Worm (Caenorhabditis elegans) whole organism, L4 larva: ENCODE results near the gene F40F8.4.

Experiments
- F37D6.2 ChIP-seq: sonication (generic microtip); optimal IDR thresholded peaks from 2 replicates; lab custom pipeline; 2016; ENCODE audit warnings: mild to moderate bottlenecking, missing genetic modification characterization, missing compliant biosample characterization
- F44E2.7 ChIP-seq: fragments of 200-800 bp; sonication (Bioruptor generic); IDR thresholded peaks from 2 replicates; pipeline ENCODE4 v2.1.2; 2022; ENCODE audit warnings: missing genetic modification characterization, missing compliant biosample characterization
- F49E8.2 ChIP-seq: sonication (generic microtip); optimal IDR thresholded peaks from 2 replicates; lab custom pipeline; 2016; ENCODE audit warnings: missing compliant biosample characterization, mild to moderate bottlenecking, missing genetic modification characterization, borderline replicate concordance
- R02D3.7 ChIP-seq: fragments of 150-350 bp; sonication (generic microtip); optimal IDR thresholded peaks from 3 replicates; lab custom pipeline; 2014; ENCODE audit warnings: missing biosample characterization, missing genetic modification characterization
- T20F7.1 ChIP-seq: fragments of 200-800 bp; sonication (Bioruptor generic); optimal IDR thresholded peaks from 2 replicates; lab custom pipeline; 2018; ENCODE audit warnings: mild to moderate bottlenecking, missing genetic modification characterization, missing compliant biosample characterization
- T26A8.4 ChIP-seq: fragments of 200-800 bp; sonication (Bioruptor generic); IDR thresholded peaks from 2 replicates; pipeline ENCODE4 v1.3.6; 2022; ENCODE audit warnings: missing genetic modification characterization, missing compliant biosample characterization
- Y48G9A.11 ChIP-seq: fragments of 200-800 bp; sonication (Bioruptor generic); IDR thresholded peaks from 2 replicates; pipeline ENCODE4 v1.3.6; 2022; ENCODE audit warnings: missing genetic modification reagents, missing genetic modification characterization, missing compliant biosample characterization
- ZK337.2 ChIP-seq: fragments of 200-800 bp; sonication (Bioruptor generic); IDR thresholded peaks from 2 replicates; pipeline ENCODE4 v1.3.6; 2022; ENCODE audit warnings: missing genetic modification reagents, missing genetic modification characterization, missing compliant biosample characterization
- ZK546.5 ChIP-seq, 2 experiments: sonication (generic microtip); optimal IDR thresholded peaks; 2 replicates each; lab custom pipeline; 2017; ENCODE audit warnings: missing biosample characterization in 2 of 2, missing genetic modification characterization in 2 of 2
- ceh-28 ChIP-seq: fragments of 150-350 bp; optimal IDR thresholded peaks from 2 replicates; lab custom pipeline; 2014; ENCODE audit warnings: missing biosample characterization, missing genetic modification reagents, missing genetic modification characterization
- ceh-44 ChIP-seq: fragments of 200-800 bp; sonication (Bioruptor generic); IDR thresholded peaks from 2 replicates; pipeline ENCODE4 v1.3.6; 2022; ENCODE audit warnings: missing genetic modification reagents, missing genetic modification characterization, missing compliant biosample characterization
- ceh-62 ChIP-seq: sonication (generic microtip); optimal IDR thresholded peaks from 2 replicates; lab custom pipeline; 2017; ENCODE audit warnings: missing biosample characterization, missing genetic modification characterization
- cey-2 ChIP-seq: sonication (generic microtip); optimal IDR thresholded peaks from 3 replicates; lab custom pipeline; 2017; ENCODE audit warnings: missing genetic modification characterization, mild to moderate bottlenecking, missing compliant biosample characterization, antibody characterized with exemption, borderline replicate concordance; ENCODE audit not compliant: insufficient read depth
- daf-12 ChIP-seq: fragments of 150-350 bp; optimal IDR thresholded peaks from 2 replicates; lab custom pipeline; 2014; ENCODE audit warnings: missing biosample characterization, missing genetic modification reagents, missing genetic modification characterization
- daf-16 ChIP-seq, 3 experiments: sonication (generic microtip); optimal IDR thresholded peaks; 2 replicates each; lab custom pipeline; 2016 to 2017; ENCODE audit warnings: missing genetic modification characterization in 3 of 3, missing genetic modification reagents in 3 of 3, mild to moderate bottlenecking in 2 of 3, missing compliant biosample characterization in 2 of 3, missing biosample characterization in 1 of 3, moderate library complexity in 1 of 3
- daf-8 ChIP-seq: fragments of 200-800 bp; sonication (Bioruptor generic); IDR thresholded peaks from 2 replicates; pipeline ENCODE4 v1.3.6; 2022; ENCODE audit warnings: missing genetic modification characterization, missing compliant biosample characterization
- dmd-6 ChIP-seq: fragments of 200-800 bp; sonication (Bioruptor generic); IDR thresholded peaks from 2 replicates; pipeline ENCODE4 v1.3.6; 2022; ENCODE audit warnings: missing genetic modification reagents, missing genetic modification characterization, missing compliant biosample characterization
- dmd-9 ChIP-seq: fragments of 200-800 bp; sonication (Bioruptor generic); IDR thresholded peaks from 2 replicates; pipeline ENCODE4 v1.3.6; 2022; ENCODE audit warnings: missing genetic modification reagents, missing genetic modification characterization, missing compliant biosample characterization
- dpl-1 ChIP-seq: fragments of 150-350 bp; optimal IDR thresholded peaks from 2 replicates; lab custom pipeline; 2014; ENCODE audit warnings: missing biosample characterization, missing genetic modification reagents, missing genetic modification characterization
- duxl-1 ChIP-seq: sonication (generic microtip); optimal IDR thresholded peaks from 2 replicates; lab custom pipeline; 2016; ENCODE audit warnings: mild to moderate bottlenecking, missing genetic modification characterization, moderate library complexity, missing compliant biosample characterization; ENCODE audit not compliant: poor library complexity
- dve-1 ChIP-seq: sonication (generic microtip); optimal IDR thresholded peaks from 2 replicates; lab custom pipeline; 2017; ENCODE audit warnings: antibody characterized with exemption, mild to moderate bottlenecking, missing genetic modification characterization, missing compliant biosample characterization; ENCODE audit not compliant: insufficient read depth
- fkh-10 ChIP-seq: fragments of 150-350 bp; optimal IDR thresholded peaks from 2 replicates; lab custom pipeline; 2014; ENCODE audit warnings: missing biosample characterization, missing genetic modification reagents, missing genetic modification characterization
- hif-1 ChIP-seq, 2 experiments: sonication (generic microtip); optimal IDR thresholded peaks; 2 replicates each; lab custom pipeline; 2016 to 2017; ENCODE audit warnings: missing compliant biosample characterization in 2 of 2, missing genetic modification characterization in 2 of 2, missing genetic modification reagents in 2 of 2, missing genotype in 2 of 2, mild to moderate bottlenecking in 1 of 2
- lin-13 ChIP-seq: fragments of 150-350 bp; optimal IDR thresholded peaks from 2 replicates; lab custom pipeline; 2014; ENCODE audit warnings: missing biosample characterization, missing genetic modification reagents, missing genetic modification characterization
- lin-15B ChIP-seq: fragments of 150-350 bp; sonication (generic microtip); optimal IDR thresholded peaks from 3 replicates; lab custom pipeline; 2014; ENCODE audit warnings: missing biosample characterization, missing genetic modification characterization
- lin-38 ChIP-seq: fragments of 200-800 bp; sonication (Bioruptor generic); IDR thresholded peaks from 2 replicates; pipeline ENCODE4 v1.3.6; 2022; ENCODE audit warnings: missing genetic modification reagents, missing genetic modification characterization, missing compliant biosample characterization
- madf-5 ChIP-seq, 2 experiments: fragments of 200-800 bp; sonication (Bioruptor generic); IDR thresholded peaks; 2 replicates each; pipeline ENCODE4 v1.3.6; 2022; ENCODE audit warnings: missing compliant biosample characterization in 2 of 2, missing genetic modification characterization in 2 of 2
- mdl-1 ChIP-seq, 2 experiments: fragments of 150-350 bp in 1 of 2; sonication (generic microtip) in 1 of 2; optimal IDR thresholded peaks; 2 replicates each; lab custom pipeline; 2014 to 2017; ENCODE audit warnings: missing biosample characterization in 2 of 2, missing genetic modification characterization in 2 of 2
- mdt-29 ChIP-seq: fragments of 200-800 bp; sonication (Bioruptor generic); IDR thresholded peaks from 2 replicates; pipeline ENCODE4 v1.3.6; 2022; ENCODE audit warnings: missing genetic modification reagents, missing genetic modification characterization, missing compliant biosample characterization
- mxl-2 ChIP-seq: fragments of 200-800 bp; sonication (Bioruptor generic); conservative IDR thresholded peaks from 2 replicates; pipeline ENCODE4 v1.3.6; 2022; ENCODE audit warnings: missing genetic modification reagents, missing genetic modification characterization, missing compliant biosample characterization
- nhr-111 ChIP-seq: fragments of 200-800 bp; sonication (Bioruptor generic); optimal IDR thresholded peaks from 2 replicates; lab custom pipeline; 2018; ENCODE audit warnings: mild to moderate bottlenecking, missing genetic modification characterization, missing compliant biosample characterization
- nhr-28 ChIP-seq: fragments of 150-350 bp; optimal IDR thresholded peaks from 2 replicates; lab custom pipeline; 2014; ENCODE audit warnings: missing biosample characterization, missing genetic modification characterization
- nhr-41 ChIP-seq: fragments of 200-800 bp; sonication (Bioruptor generic); IDR thresholded peaks from 2 replicates; pipeline ENCODE4 v1.3.6; 2022; ENCODE audit warnings: missing genetic modification reagents, missing genetic modification characterization, missing compliant biosample characterization
- nhr-42 ChIP-seq: fragments of 200-800 bp; sonication (Bioruptor generic); IDR thresholded peaks from 2 replicates; pipeline ENCODE4 v1.3.6; 2022; ENCODE audit warnings: missing genetic modification characterization, missing compliant biosample characterization
- nhr-48 ChIP-seq: sonication (generic microtip); optimal IDR thresholded peaks from 2 replicates; lab custom pipeline; 2016; ENCODE audit warnings: mild to moderate bottlenecking, missing genetic modification characterization, missing compliant biosample characterization
- nhr-6 ChIP-seq: fragments of 150-350 bp; optimal IDR thresholded peaks from 2 replicates; lab custom pipeline; 2014; ENCODE audit warnings: missing biosample characterization, missing genetic modification characterization
- nhr-76 ChIP-seq: fragments of 150-350 bp; optimal IDR thresholded peaks from 2 replicates; lab custom pipeline; 2014; ENCODE audit warnings: missing biosample characterization, missing genetic modification characterization
- pha-4 ChIP-seq, 2 experiments: fragments of 150-350 bp in 1 of 2; fragments of 200-800 bp in 1 of 2; sonication (Bioruptor generic) in 1 of 2; IDR thresholded peaks in 1 of 2; optimal IDR thresholded peaks in 1 of 2; 2 replicates each; pipeline versions ENCODE4 v1.3.6 to Lab custom; 2014 to 2022; ENCODE audit warnings: missing genetic modification characterization in 2 of 2, missing genetic modification reagents in 2 of 2, missing biosample characterization in 1 of 2, missing compliant biosample characterization in 1 of 2
- rbr-2 ChIP-seq: sonication (generic microtip); optimal IDR thresholded peaks from 2 replicates; lab custom pipeline; 2016; ENCODE audit warnings: missing genotype, missing genetic modification characterization, missing compliant biosample characterization
- sdz-12 ChIP-seq: fragments of 200-800 bp; sonication (Bioruptor generic); optimal IDR thresholded peaks from 2 replicates; lab custom pipeline; 2018; ENCODE audit warnings: mild to moderate bottlenecking, missing genetic modification characterization, missing compliant biosample characterization
- snpc-1.2 ChIP-seq: fragments of 200-800 bp; sonication (Bioruptor generic); IDR thresholded peaks from 2 replicates; pipeline ENCODE4 v1.3.6; 2022; ENCODE audit warnings: missing genetic modification reagents, missing genetic modification characterization, missing compliant biosample characterization
- snpc-4 ChIP-seq: fragments of 150-350 bp; optimal IDR thresholded peaks from 2 replicates; lab custom pipeline; 2014; ENCODE audit warnings: missing biosample characterization, missing genetic modification characterization
- spr-1 ChIP-seq: sonication (generic microtip); optimal IDR thresholded peaks from 2 replicates; lab custom pipeline; 2016; ENCODE audit warnings: mild to moderate bottlenecking, missing genetic modification characterization, missing compliant biosample characterization
- tra-1 ChIP-seq: fragments of 200-800 bp; sonication (Bioruptor generic); IDR thresholded peaks from 2 replicates; pipeline ENCODE4 v1.3.6; 2022; ENCODE audit warnings: missing genetic modification reagents, missing genetic modification characterization, missing compliant biosample characterization
- unc-130 ChIP-seq: sonication (generic microtip); optimal IDR thresholded peaks from 2 replicates; lab custom pipeline; 2016; ENCODE audit warnings: missing genetic modification reagents, missing genetic modification characterization, missing compliant biosample characterization
- unc-39 ChIP-seq: sonication (generic microtip); optimal IDR thresholded peaks from 2 replicates; lab custom pipeline; 2017; ENCODE audit warnings: missing biosample characterization, missing genetic modification characterization
- zfp-3 ChIP-seq: fragments of 200-800 bp; sonication (Bioruptor generic); conservative IDR thresholded peaks from 2 replicates; pipeline ENCODE4 v1.3.6; 2022; ENCODE audit warnings: missing genetic modification reagents, missing genetic modification characterization, missing compliant biosample characterization
- ztf-11 ChIP-seq: fragments of 150-350 bp; optimal IDR thresholded peaks from 2 replicates; lab custom pipeline; 2014; ENCODE audit warnings: missing biosample characterization, missing genetic modification characterization
- ztf-7 ChIP-seq: fragments of 150-350 bp; optimal IDR thresholded peaks from 2 replicates; lab custom pipeline; 2014; ENCODE audit warnings: missing biosample characterization, missing genetic modification characterization

Gene F40F8.4

ce11 chrII:11157660-11158059, 17.6 kb upstream of the F40F8.4 start:
- no peak for TF ChIP-seq unc-39 (tag; lab: Kevin White, UChicago)
- TF ChIP-seq fkh-10 (GFP tag; lab: Kevin White, UChicago), result no peak
- TF ChIP-seq daf-12, result no peak
- TF ChIP-seq ceh-28, result no peak
- TF ChIP-seq mxl-2 (GFP tag; lab: Robert Waterston, UW), result peak; percentile 72; the same call in 1 of the 2 replicates
- peak; percentile 72; the same call in 1 of the 2 replicates for TF ChIP-seq pha-4 (GFP tag; IDR thresholded peaks at IDR 0.05; lab: Robert Waterston, UW)
- TF ChIP-seq pha-4 (tag; optimal IDR thresholded peaks at IDR 0.05; lab: Kevin White, UChicago), result no peak
- no peak for TF ChIP-seq sdz-12 (GFP tag; lab: Kevin White, UChicago)
- TF ChIP-seq dmd-6 (GFP tag; lab: Robert Waterston, UW), result peak; percentile 73
- no peak for TF ChIP-seq lin-15B (tag; lab: Kevin White, UChicago)
- no peak for TF ChIP-seq daf-8 (GFP tag; lab: Robert Waterston, UW)
- TF ChIP-seq dpl-1 (GFP tag; lab: Kevin White, UChicago), result peak; percentile 20
- no peak for TF ChIP-seq R02D3.7
- TF ChIP-seq mdl-1 (tag; optimal IDR thresholded peaks at IDR 0.05; lab: Kevin White, UChicago), result no peak
- peak; percentile 74 for TF ChIP-seq T26A8.4 (GFP tag; lab: Robert Waterston, UW)
- TF ChIP-seq duxl-1 (tag; lab: Kevin White, UChicago), result peak; percentile 40
- TF ChIP-seq rbr-2 (tag; lab: Kevin White, UChicago), result peak; percentile 56
- TF ChIP-seq mdt-29 (GFP tag; lab: Robert Waterston, UW), result 0 out of 2 replicates have a peak, but pooled peaks have one; percentile 45
- TF ChIP-seq hif-1 (tag; optimal IDR thresholded peaks at IDR 0.05; lab: Kevin White, UChicago), result peak in 1 of 2 experiments; percentile 40
- TF ChIP-seq dve-1 (tag; lab: Kevin White, UChicago), result peak; percentile 38
- no peak for TF ChIP-seq ZK546.5 (tag; optimal IDR thresholded peaks at IDR 0.05; lab: Kevin White, UChicago)
- TF ChIP-seq nhr-28 (tag; lab: Kevin White, UChicago), result peak; percentile 34
- TF ChIP-seq Y48G9A.11 (GFP tag; lab: Robert Waterston, UW), result peak; percentile 65; the same call in 1 of the 2 replicates
- TF ChIP-seq snpc-4 (tag; lab: Kevin White, UChicago), result no peak
- no peak for TF ChIP-seq dmd-9 (GFP tag; lab: Robert Waterston, UW)
- no peak for TF ChIP-seq F37D6.2 (tag; lab: Kevin White, UChicago)
- TF ChIP-seq F49E8.2, result no peak
- TF ChIP-seq nhr-41, result no peak
- no peak for TF ChIP-seq nhr-111 (GFP tag; lab: Kevin White, UChicago)
- no peak for TF ChIP-seq ztf-7 (tag; lab: Kevin White, UChicago)
- no peak for TF ChIP-seq nhr-48 (tag; lab: Kevin White, UChicago)
- TF ChIP-seq spr-1 (tag; lab: Kevin White, UChicago), result no peak
- 0 out of 4 replicates have a peak, but pooled peaks of 1 of the 2 experiments have one; percentile 52 for TF ChIP-seq madf-5 (GFP tag; IDR thresholded peaks at IDR 0.05; lab: Robert Waterston, UW)
- no peak for TF ChIP-seq ceh-62 (tag; lab: Kevin White, UChicago)
- no peak for TF ChIP-seq ceh-44 (GFP tag; lab: Robert Waterston, UW)
- peak; percentile 83 for TF ChIP-seq lin-38
- TF ChIP-seq nhr-76 (tag; lab: Kevin White, UChicago), result no peak
- TF ChIP-seq zfp-3 (GFP tag; lab: Robert Waterston, UW), result no peak
- 0 out of 2 replicates have a peak, but pooled peaks have one; percentile 14 for TF ChIP-seq F44E2.7 (GFP tag; lab: Robert Waterston, UW)
- peak; percentile 74 for TF ChIP-seq nhr-42 (GFP tag; lab: Robert Waterston, UW)
- TF ChIP-seq tra-1 (GFP tag; lab: Robert Waterston, UW), result peak; percentile 71; the same call in 1 of the 2 replicates
- peak; percentile 14 for TF ChIP-seq unc-130 (GFP tag; lab: Kevin White, UChicago)
- no peak for TF ChIP-seq nhr-6
- peak; percentile 30 for TF ChIP-seq lin-13
- TF ChIP-seq daf-16 (GFP tag; optimal IDR thresholded peaks at IDR 0.05; lab: Kevin White, UChicago), result peak; percentile 8 to 39
- TF ChIP-seq daf-16 (tag; optimal IDR thresholded peaks at IDR 0.05; lab: Kevin White, UChicago), result peak; percentile 64
- peak; percentile 77; the same call in 1 of the 2 replicates for TF ChIP-seq snpc-1.2 (GFP tag; lab: Robert Waterston, UW)
- peak; percentile 50; the same call in 1 of the 2 replicates for TF ChIP-seq ZK337.2 (GFP tag; lab: Robert Waterston, UW)
- no peak for TF ChIP-seq cey-2
- TF ChIP-seq T20F7.1, result peak; percentile 3
- TF ChIP-seq ztf-11 (tag; lab: Kevin White, UChicago), result no peak
